Fruit fly (Drosophila melanogaster) whole organism, embryonic: ENCODE data around the gene Ugt303B3.
A peak's percentile ranks its signal among the peaks of the same experiment; 100 is the strongest.

Experiments
- Asciz ChIP-seq: fragments of 200-800 bp; sonication (Bioruptor generic); optimal IDR thresholded peaks from 2 replicates; lab custom pipeline; 2017; ENCODE audit warnings: missing biosample characterization, mild to moderate bottlenecking, missing genetic modification characterization, missing genetic modification reagents
- Atf6 ChIP-seq: fragments of 200-800 bp; sonication (Bioruptor generic); IDR thresholded peaks from 2 replicates; pipeline ENCODE4 v1.3.6; 2022; ENCODE audit warnings: missing biosample characterization, missing genetic modification characterization
- Blimp-1 ChIP-seq: fragments of 200-800 bp; sonication (Bioruptor generic); optimal IDR thresholded peaks from 3 replicates; lab custom pipeline; 2018; ENCODE audit warnings: missing biosample characterization, missing genetic modification characterization, mild to moderate bottlenecking, moderate library complexity, missing genetic modification reagents
- CG10147 ChIP-seq: fragments of 200-800 bp; sonication (Bioruptor generic); optimal IDR thresholded peaks from 2 replicates; lab custom pipeline; 2019; ENCODE audit warnings: missing biosample characterization, mild to moderate bottlenecking, missing genetic modification characterization, moderate library complexity
- CG11456 ChIP-seq: fragments of 200-800 bp; sonication (Bioruptor generic); IDR thresholded peaks from 3 replicates; pipeline ENCODE4 v1.3.6; 2022; ENCODE audit warnings: missing biosample characterization, missing genetic modification characterization
- CG13123 ChIP-seq: fragments of 200-800 bp; sonication (Bioruptor generic); optimal IDR thresholded peaks from 2 replicates; lab custom pipeline; 2016; ENCODE audit warnings: missing biosample characterization, missing genetic modification characterization
- CG13894 ChIP-seq: fragments of 200-800 bp; sonication (Bioruptor generic); optimal IDR thresholded peaks from 3 replicates; lab custom pipeline; 2018; ENCODE audit warnings: missing biosample characterization, mild to moderate bottlenecking, missing genetic modification characterization, moderate library complexity
- CG14050 ChIP-seq: fragments of 200-800 bp; sonication (Bioruptor generic); IDR thresholded peaks from 3 replicates; pipeline ENCODE4 v1.3.6; 2022; ENCODE audit warnings: missing biosample characterization, missing genetic modification characterization
- CG14441 ChIP-seq: fragments of 200-800 bp; sonication (Bioruptor generic); IDR thresholded peaks from 2 replicates; pipeline ENCODE4 v1.3.6; 2022; ENCODE audit warnings: missing biosample characterization, missing genetic modification characterization
- CG18011 ChIP-seq: fragments of 200-800 bp; sonication (Bioruptor generic); optimal IDR thresholded peaks from 2 replicates; lab custom pipeline; 2017; ENCODE audit warnings: missing biosample characterization, missing genetic modification characterization, mild to moderate bottlenecking, moderate library complexity, missing genotype
- CG2120 ChIP-seq: fragments of 200-800 bp; sonication (Bioruptor generic); optimal IDR thresholded peaks from 3 replicates; lab custom pipeline; 2016; ENCODE audit warnings: missing biosample characterization, missing genetic modification characterization
- CG31365 ChIP-seq: fragments of 200-800 bp; sonication (Bioruptor generic); optimal IDR thresholded peaks from 2 replicates; lab custom pipeline; 2018; ENCODE audit warnings: missing biosample characterization, mild to moderate bottlenecking, missing genetic modification characterization
- CG31441 ChIP-seq: fragments of 200-800 bp; sonication (Bioruptor generic); IDR thresholded peaks from 2 replicates; pipeline ENCODE4 v1.3.6; 2022; ENCODE audit warnings: missing biosample characterization, missing genetic modification characterization
- CG3281 ChIP-seq: fragments of 200-800 bp; sonication (Bioruptor generic); optimal IDR thresholded peaks from 3 replicates; lab custom pipeline; 2017; ENCODE audit warnings: missing biosample characterization, mild to moderate bottlenecking, missing genetic modification characterization
- CG33213 ChIP-seq: fragments of 200-800 bp; sonication (Bioruptor generic); optimal IDR thresholded peaks from 3 replicates; lab custom pipeline; 2016; ENCODE audit warnings: missing biosample characterization, missing genetic modification characterization
- CG4282 ChIP-seq: fragments of 200-800 bp; sonication (Bioruptor generic); optimal IDR thresholded peaks from 2 replicates; lab custom pipeline; 2016; ENCODE audit warnings: missing biosample characterization, missing genetic modification characterization
- CG4360 ChIP-seq: fragments of 200-800 bp; sonication (Bioruptor generic); IDR thresholded peaks from 2 replicates; pipeline ENCODE4 v1.3.6; 2022; ENCODE audit warnings: missing biosample characterization, missing genetic modification characterization
- CG7839 ChIP-seq: fragments of 200-800 bp; sonication (Bioruptor generic); optimal IDR thresholded peaks from 3 replicates; lab custom pipeline; 2018; ENCODE audit warnings: missing biosample characterization, mild to moderate bottlenecking, missing genetic modification characterization, moderate library complexity
- CG7928 ChIP-seq: fragments of 200-800 bp; sonication (Bioruptor generic); optimal IDR thresholded peaks from 2 replicates; lab custom pipeline; 2017; ENCODE audit warnings: missing biosample characterization, mild to moderate bottlenecking, missing genetic modification characterization
- CG7987 ChIP-seq: fragments of 200-800 bp; sonication (Bioruptor generic); optimal IDR thresholded peaks from 2 replicates; lab custom pipeline; 2018; ENCODE audit warnings: missing biosample characterization, mild to moderate bottlenecking, missing genetic modification characterization, moderate library complexity
- CG8359 ChIP-seq: fragments of 200-800 bp; sonication (Bioruptor generic); optimal IDR thresholded peaks from 2 replicates; lab custom pipeline; 2017; ENCODE audit warnings: missing biosample characterization, mild to moderate bottlenecking, missing genetic modification characterization, borderline replicate concordance
- CG8478 ChIP-seq: fragments of >200 bp; optimal IDR thresholded peaks from 2 replicates; lab custom pipeline; 2018
- CG8944 ChIP-seq: fragments of 200-800 bp; sonication (Bioruptor generic); optimal IDR thresholded peaks from 3 replicates; lab custom pipeline; 2016; ENCODE audit warnings: missing biosample characterization, missing genetic modification characterization
- CG9797 ChIP-seq: fragments of 200-800 bp; sonication (Bioruptor generic); optimal IDR thresholded peaks from 3 replicates; lab custom pipeline; 2018; ENCODE audit warnings: missing biosample characterization, mild to moderate bottlenecking, missing genetic modification characterization
- CHES-1-like ChIP-seq: fragments of 200-800 bp; sonication (Bioruptor generic); optimal IDR thresholded peaks from 2 replicates; lab custom pipeline; 2016; ENCODE audit warnings: missing biosample characterization, missing genetic modification characterization
- Doc2 ChIP-seq: fragments of 200-800 bp; sonication (Bioruptor generic); IDR thresholded peaks from 2 replicates; pipeline ENCODE4 v1.3.6; 2022; ENCODE audit warnings: missing biosample characterization, missing genetic modification characterization
- GATAe ChIP-seq: fragments of 200-800 bp; sonication (Bioruptor generic); conservative IDR thresholded peaks from 2 replicates; pipeline ENCODE4 v1.3.6; 2022; ENCODE audit warnings: missing biosample characterization, missing genetic modification characterization
- Lhr ChIP-seq: fragments of 200-800 bp; sonication (Bioruptor generic); optimal IDR thresholded peaks from 3 replicates; lab custom pipeline; 2017; ENCODE audit warnings: mild to moderate bottlenecking, missing biosample characterization, missing genetic modification reagents, missing genetic modification characterization
- Med ChIP-seq: fragments of 200-800 bp; sonication (Bioruptor generic); peaks from one replicate; lab custom pipeline; 2016; ENCODE audit warnings: missing biosample characterization, missing genetic modification characterization, mild to moderate bottlenecking, inconsistent platforms, moderate library complexity
- NFAT ChIP-seq: fragments of 200-800 bp; sonication (Bioruptor generic); IDR thresholded peaks from 2 replicates; pipeline ENCODE4 v1.3.6; 2022; ENCODE audit warnings: missing biosample characterization, missing genetic modification characterization
- NK7.1 ChIP-seq: fragments of 200-800 bp; sonication (Bioruptor generic); optimal IDR thresholded peaks from 3 replicates; lab custom pipeline; 2016; ENCODE audit warnings: missing biosample characterization, missing genetic modification characterization
- Poxn ChIP-seq: fragments of 200-800 bp; sonication (Bioruptor generic); IDR thresholded peaks from 2 replicates; pipeline ENCODE4 v1.3.6; 2022; ENCODE audit warnings: missing biosample characterization, missing genetic modification characterization
- Ptx1 ChIP-seq: fragments of 200-800 bp; sonication (Bioruptor generic); IDR thresholded peaks from 2 replicates; pipeline ENCODE4 v1.3.6; 2022; ENCODE audit warnings: missing biosample characterization, missing genetic modification characterization
- Taf1 ChIP-seq: fragments of 200-800 bp; sonication (Bioruptor generic); IDR thresholded peaks from 2 replicates; pipeline ENCODE4 v1.3.6; 2022; ENCODE audit warnings: missing biosample characterization, missing genetic modification characterization
- Tbp ChIP-seq: fragments of >200 bp; optimal IDR thresholded peaks from 2 replicates; lab custom pipeline; 2018; ENCODE audit warnings: missing biosample characterization, missing genetic modification characterization
- YL-1 ChIP-seq: fragments of 200-800 bp; sonication (Bioruptor generic); optimal IDR thresholded peaks from 3 replicates; lab custom pipeline; 2017; ENCODE audit warnings: missing biosample characterization, mild to moderate bottlenecking, missing genetic modification characterization
- ap ChIP-seq: fragments of 200-800 bp; sonication (Bioruptor generic); IDR thresholded peaks from 2 replicates; pipeline ENCODE4 v1.3.6; 2022; ENCODE audit warnings: missing biosample characterization, missing genetic modification characterization
- ash1 ChIP-seq: fragments of 200-800 bp; sonication (Bioruptor generic); optimal IDR thresholded peaks from 2 replicates; lab custom pipeline; 2018; ENCODE audit warnings: missing biosample characterization, mild to moderate bottlenecking, missing genetic modification characterization
- bowl ChIP-seq: fragments of 200-800 bp; sonication (Bioruptor generic); IDR thresholded peaks from 2 replicates; pipeline ENCODE4 v1.3.6; 2022; ENCODE audit warnings: missing biosample characterization, missing genetic modification characterization
- esg ChIP-seq: fragments of 200-800 bp; sonication (Bioruptor generic); conservative IDR thresholded peaks from 2 replicates; pipeline ENCODE4 v1.3.6; 2022; ENCODE audit warnings: missing biosample characterization, missing genetic modification characterization
- fd3F ChIP-seq: fragments of 200-800 bp; sonication (Bioruptor generic); optimal IDR thresholded peaks from 2 replicates; lab custom pipeline; 2018; ENCODE audit warnings: missing biosample characterization, mild to moderate bottlenecking, missing genetic modification characterization, moderate library complexity
- fru ChIP-seq: fragments of >200 bp; optimal IDR thresholded peaks from 2 replicates; lab custom pipeline; 2017
- ftz-f1 ChIP-seq: fragments of 200-800 bp; sonication (Bioruptor generic); optimal IDR thresholded peaks from 2 replicates; lab custom pipeline; 2016; ENCODE audit warnings: missing biosample characterization, missing genetic modification characterization
- jumu ChIP-seq: fragments of 200-800 bp; sonication (Bioruptor generic); optimal IDR thresholded peaks from 3 replicates; lab custom pipeline; 2016; ENCODE audit warnings: missing biosample characterization, missing genetic modification characterization
- mld ChIP-seq: fragments of 200-800 bp; sonication (Bioruptor generic); IDR thresholded peaks from 3 replicates; pipeline ENCODE4 v1.3.6; 2022; ENCODE audit warnings: missing biosample characterization, missing genetic modification characterization; ENCODE audit not compliant: partially characterized antibody
- nerfin-1 ChIP-seq: fragments of 200-800 bp; sonication (Bioruptor generic); optimal IDR thresholded peaks from 3 replicates; lab custom pipeline; 2019; ENCODE audit warnings: missing biosample characterization, mild to moderate bottlenecking, missing genetic modification characterization, moderate library complexity
- otp ChIP-seq: fragments of 200-800 bp; sonication (Bioruptor generic); IDR thresholded peaks from 3 replicates; pipeline ENCODE4, ENCODE4 v1.3.6; 2022; ENCODE audit warnings: missing biosample characterization, missing genetic modification characterization
- pan ChIP-seq, 4 experiments: fragments of >200 bp in 3 of 4; fragments of 200-800 bp in 1 of 4; sonication (Bioruptor generic) in 1 of 4; optimal IDR thresholded peaks in 3 of 4; IDR thresholded peaks in 1 of 4; 2 replicates each; pipeline versions ENCODE4 v1.3.6 to Lab custom; 2017 to 2022; ENCODE audit warnings: missing biosample characterization in 2 of 4, missing genetic modification characterization in 2 of 4, mixed read lengths in 1 of 4
- sd ChIP-seq: fragments of 200-800 bp; sonication (Bioruptor generic); optimal IDR thresholded peaks from 3 replicates; lab custom pipeline; 2018; ENCODE audit warnings: missing biosample characterization, mild to moderate bottlenecking, missing genetic modification characterization, moderate library complexity
- sisA ChIP-seq: fragments of 200-800 bp; sonication (Bioruptor generic); IDR thresholded peaks from 2 replicates; pipeline ENCODE4 v1.3.6; 2022; ENCODE audit warnings: missing biosample characterization, missing genetic modification characterization
- slp2 ChIP-seq: fragments of 200-800 bp; sonication (Bioruptor generic); optimal IDR thresholded peaks from 2 replicates; lab custom pipeline; 2016; ENCODE audit warnings: missing biosample characterization, missing genetic modification characterization
- ssp ChIP-seq: fragments of 200-800 bp; sonication (Bioruptor generic); IDR thresholded peaks from 2 replicates; pipeline ENCODE4 v1.3.6; 2022; ENCODE audit warnings: missing biosample characterization, missing genetic modification characterization

The Ugt303B3 gene

dm6 chr3R:23526069-23526468, 8.5 kb downstream of the Ugt303B3 start (continued):
- peak; percentile 33 for TF ChIP-seq CG7839
- peak; percentile 23; the same call in 1 of the 2 replicates for TF ChIP-seq NFAT (GFP tag; lab: Robert Waterston, UW)
- TF ChIP-seq Asciz: no peak
- TF ChIP-seq CG31441 (GFP tag; lab: Robert Waterston, UW): no peak
- no peak for TF ChIP-seq Tbp (GFP tag; lab: Kevin White, UChicago)
- no peak for TF ChIP-seq CG13123 (GFP tag; lab: Kevin White, UChicago)
- TF ChIP-seq CHES-1-like (GFP tag; lab: Kevin White, UChicago): no peak
- TF ChIP-seq bowl (GFP tag; lab: Robert Waterston, UW): no peak
- TF ChIP-seq CG7987 (GFP tag; lab: Kevin White, UChicago): no peak
- TF ChIP-seq CG3281 (GFP tag; lab: Kevin White, UChicago): no peak
- no peak for TF ChIP-seq ash1 (GFP tag; lab: Kevin White, UChicago)
- no peak for TF ChIP-seq CG9797 (GFP tag; lab: Kevin White, UChicago)
- TF ChIP-seq CG31365 (tag; lab: Kevin White, UChicago): no peak
- no peak for TF ChIP-seq jumu
- TF ChIP-seq CG13894 (tag; lab: Kevin White, UChicago): no peak
- TF ChIP-seq CG8359 (GFP tag; lab: Kevin White, UChicago): no peak
- no peak for TF ChIP-seq CG7928 (GFP tag; lab: Kevin White, UChicago)
- no peak for TF ChIP-seq mld
- no peak for TF ChIP-seq Taf1 (GFP tag; lab: Robert Waterston, UW)
- peak; percentile 52 for TF ChIP-seq Ptx1 (GFP tag; lab: Robert Waterston, UW)
- no peak for TF ChIP-seq CG8944 (GFP tag; lab: Kevin White, UChicago)
- TF ChIP-seq Blimp-1 (GFP tag; lab: Kevin White, UChicago): no peak
- TF ChIP-seq CG4282 (GFP tag; lab: Kevin White, UChicago): no peak
- TF ChIP-seq otp (GFP tag; lab: Robert Waterston, UW): no peak
- TF ChIP-seq ssp: no peak
- 0 out of 2 replicates have a peak, but pooled peaks have one; percentile 39 for TF ChIP-seq Atf6 (GFP tag; lab: Robert Waterston, UW)
- no peak for TF ChIP-seq slp2 (GFP tag; lab: Kevin White, UChicago)
- no peak for TF ChIP-seq CG2120
- TF ChIP-seq pan (optimal IDR thresholded peaks at IDR 0.05; lab: Kevin White, UChicago): no peak
- TF ChIP-seq pan (GFP tag; optimal IDR thresholded peaks at IDR 0.05 in 1 of 2, IDR thresholded peaks at IDR 0.05 in 1 of 2): peak in 1 of 2 experiments; percentile 22
- peak; percentile 48; the same call in 1 of the 2 replicates for TF ChIP-seq CG14441 (GFP tag; lab: Robert Waterston, UW)
- TF ChIP-seq YL-1 (GFP tag; lab: Kevin White, UChicago): no peak
- TF ChIP-seq fru (lab: Kevin White, UChicago): no peak
- TF ChIP-seq ap (GFP tag; lab: Robert Waterston, UW): no peak
- peak; percentile 18 for TF ChIP-seq ftz-f1 (GFP tag; lab: Kevin White, UChicago)
- peak; percentile 82 for TF ChIP-seq Med (GFP tag; lab: Kevin White, UChicago)
- TF ChIP-seq CG8478 (lab: Kevin White, UChicago): no peak
- TF ChIP-seq GATAe: no peak
- TF ChIP-seq Poxn: no peak
- TF ChIP-seq CG4360 (GFP tag; lab: Robert Waterston, UW): no peak
- TF ChIP-seq Doc2 (GFP tag; lab: Robert Waterston, UW): no peak
- no peak for TF ChIP-seq CG33213
- TF ChIP-seq Lhr (GFP tag; lab: Kevin White, UChicago): no peak
- no peak for TF ChIP-seq nerfin-1 (tag; lab: Kevin White, UChicago)
- TF ChIP-seq sd (tag; lab: Kevin White, UChicago): peak; percentile 57
- TF ChIP-seq CG10147 (GFP tag; lab: Kevin White, UChicago): no peak
- TF ChIP-seq CG11456 (GFP tag; lab: Robert Waterston, UW): 0 out of 3 replicates have a peak, but pooled peaks have one; percentile 50
- no peak for TF ChIP-seq fd3F (GFP tag; lab: Kevin White, UChicago)
- no peak for TF ChIP-seq CG18011 (GFP tag; lab: Kevin White, UChicago)
- TF ChIP-seq sisA (GFP tag; lab: Robert Waterston, UW): peak; percentile 30; the same call in 1 of the 2 replicates
- TF ChIP-seq esg (GFP tag; lab: Robert Waterston, UW): no peak; the same call in 1 of the 2 replicates
- TF ChIP-seq CG14050 (GFP tag; lab: Robert Waterston, UW): no peak
- no peak for TF ChIP-seq NK7.1 (GFP tag; lab: Kevin White, UChicago)
